Worm (Caenorhabditis elegans) whole organism, L3 larva: ENCODE measurements around the gene sra-12.
"Not testable (repeated sequence)": the region's sequence is repeated elsewhere in the genome, so short reads cannot be mapped to it uniquely, and the experiment has no call there.

Experiments used
- R02D3.7 ChIP-seq: fragments of 150-350 bp; optimal IDR thresholded peaks from 2 replicates; lab custom pipeline; 2014; ENCODE audit warnings: missing biosample characterization, missing genetic modification characterization
- ZK546.5 ChIP-seq: sonication (generic microtip); optimal IDR thresholded peaks from 2 replicates; lab custom pipeline; 2017; ENCODE audit warnings: missing biosample characterization, missing genetic modification characterization
- ama-1 ChIP-seq: fragments of 150-350 bp; optimal IDR thresholded peaks from 2 replicates; lab custom pipeline; 2018
- ceh-82 ChIP-seq: fragments of 150-350 bp; optimal IDR thresholded peaks from 2 replicates; lab custom pipeline; 2014; ENCODE audit warnings: missing biosample characterization, missing genetic modification characterization
- elt-1 ChIP-seq: fragments of 150-350 bp; optimal IDR thresholded peaks from 2 replicates; lab custom pipeline; 2014; ENCODE audit warnings: missing biosample characterization, missing genetic modification characterization
- elt-2 ChIP-seq: sonication (generic microtip); optimal IDR thresholded peaks from 2 replicates; lab custom pipeline; 2016; ENCODE audit warnings: missing genetic modification reagents, mild to moderate bottlenecking, missing genetic modification characterization, missing compliant biosample characterization
- elt-3 ChIP-seq, 3 experiments: fragments of 150-350 bp in 1 of 3; sonication (generic microtip) in 2 of 3; optimal IDR thresholded peaks; 2 replicates in 2 of 3; 4 replicates in 1 of 3; lab custom pipeline; 2014 to 2017; ENCODE audit warnings: missing biosample characterization in 3 of 3, missing genetic modification characterization in 3 of 3
- fkh-10 ChIP-seq: sonication (generic microtip); optimal IDR thresholded peaks from 2 replicates; lab custom pipeline; 2017; ENCODE audit warnings: missing biosample characterization, missing genetic modification reagents, missing genetic modification characterization
- fkh-2 ChIP-seq: fragments of 150-350 bp; optimal IDR thresholded peaks from 2 replicates; lab custom pipeline; 2014; ENCODE audit warnings: missing biosample characterization, missing genetic modification reagents, missing genetic modification characterization
- hmg-11 ChIP-seq: sonication (generic microtip); optimal IDR thresholded peaks from 2 replicates; lab custom pipeline; 2016; ENCODE audit warnings: missing genetic modification characterization, missing compliant biosample characterization
- lin-15B ChIP-seq: fragments of 150-350 bp; optimal IDR thresholded peaks from 2 replicates; lab custom pipeline; 2014; ENCODE audit warnings: missing biosample characterization, missing genetic modification characterization
- lsy-12 ChIP-seq: sonication (generic microtip); optimal IDR thresholded peaks from 2 replicates; lab custom pipeline; 2016; ENCODE audit warnings: mild to moderate bottlenecking, missing genetic modification characterization, missing compliant biosample characterization
- mdl-1 ChIP-seq: fragments of 150-350 bp; optimal IDR thresholded peaks from 2 replicates; lab custom pipeline; 2014; ENCODE audit warnings: missing biosample characterization, missing genetic modification characterization
- mml-1 ChIP-seq: fragments of 150-350 bp; sonication (generic microtip); optimal IDR thresholded peaks from 3 replicates; lab custom pipeline; 2014; ENCODE audit warnings: missing biosample characterization, missing genetic modification characterization
- nfya-1 ChIP-seq: sonication (generic microtip); optimal IDR thresholded peaks from 2 replicates; lab custom pipeline; 2017; ENCODE audit warnings: missing genetic modification characterization, mild to moderate bottlenecking, missing compliant biosample characterization, antibody characterized with exemption, moderate library complexity; ENCODE audit not compliant: insufficient read depth
- nhr-11 ChIP-seq: fragments of 150-350 bp; optimal IDR thresholded peaks from 2 replicates; lab custom pipeline; 2014; ENCODE audit warnings: missing biosample characterization, missing genetic modification characterization
- nhr-23 ChIP-seq: fragments of 150-350 bp; optimal IDR thresholded peaks from 2 replicates; lab custom pipeline; 2014; ENCODE audit warnings: missing biosample characterization, missing genetic modification reagents, missing genetic modification characterization
- nhr-237 ChIP-seq: fragments of 150-350 bp; optimal IDR thresholded peaks from 2 replicates; lab custom pipeline; 2014; ENCODE audit warnings: missing biosample characterization, missing genetic modification characterization
- nhr-25 ChIP-seq: sonication (generic microtip); optimal IDR thresholded peaks from 2 replicates; lab custom pipeline; 2017; ENCODE audit warnings: missing biosample characterization, missing genetic modification characterization
- nhr-28 ChIP-seq: fragments of 150-350 bp; optimal IDR thresholded peaks from 2 replicates; lab custom pipeline; 2014; ENCODE audit warnings: missing biosample characterization, missing genetic modification characterization
- nhr-43 ChIP-seq: sonication (generic microtip); optimal IDR thresholded peaks from 2 replicates; lab custom pipeline; 2016; ENCODE audit warnings: mild to moderate bottlenecking, missing genetic modification characterization, missing compliant biosample characterization; ENCODE audit not compliant: poor library complexity, severe bottlenecking
- nhr-67 ChIP-seq: fragments of 150-350 bp; optimal IDR thresholded peaks from 2 replicates; lab custom pipeline; 2014; ENCODE audit warnings: missing biosample characterization, missing genetic modification characterization
- nhr-77 ChIP-seq: fragments of 150-350 bp; optimal IDR thresholded peaks from 2 replicates; lab custom pipeline; 2014; ENCODE audit warnings: missing biosample characterization, missing genetic modification characterization
- pha-4 ChIP-seq: fragments of 150-350 bp; optimal IDR thresholded peaks from 2 replicates; lab custom pipeline; 2014; ENCODE audit warnings: missing biosample characterization, missing genetic modification reagents, missing genetic modification characterization
- pqm-1 ChIP-seq: fragments of 150-350 bp; optimal IDR thresholded peaks from 2 replicates; lab custom pipeline; 2017; ENCODE audit warnings: missing biosample characterization, missing genetic modification characterization, inconsistent platforms
- sea-2 ChIP-seq: fragments of 150-350 bp; sonication (generic microtip); optimal IDR thresholded peaks from 4 replicates; lab custom pipeline; 2014; ENCODE audit warnings: missing biosample characterization, missing genetic modification reagents, missing genetic modification characterization
- skn-1 ChIP-seq: fragments of 150-350 bp; optimal IDR thresholded peaks from 2 replicates; lab custom pipeline; 2014; ENCODE audit warnings: missing biosample characterization, missing genetic modification characterization
- unc-39 ChIP-seq: sonication (generic microtip); optimal IDR thresholded peaks from 4 replicates; lab custom pipeline; 2017; ENCODE audit warnings: missing biosample characterization, missing genetic modification characterization
- zag-1 ChIP-seq: fragments of 150-350 bp; optimal IDR thresholded peaks from 2 replicates; lab custom pipeline; 2014; ENCODE audit warnings: missing biosample characterization, missing genetic modification characterization
- ztf-11 ChIP-seq: fragments of 150-350 bp; optimal IDR thresholded peaks from 2 replicates; lab custom pipeline; 2014; ENCODE audit warnings: missing biosample characterization, missing genetic modification characterization
- ztf-4 ChIP-seq: fragments of 150-350 bp; optimal IDR thresholded peaks from 2 replicates; lab custom pipeline; 2014; ENCODE audit warnings: missing biosample characterization, missing genetic modification characterization

sra-12 gene

DNA sequence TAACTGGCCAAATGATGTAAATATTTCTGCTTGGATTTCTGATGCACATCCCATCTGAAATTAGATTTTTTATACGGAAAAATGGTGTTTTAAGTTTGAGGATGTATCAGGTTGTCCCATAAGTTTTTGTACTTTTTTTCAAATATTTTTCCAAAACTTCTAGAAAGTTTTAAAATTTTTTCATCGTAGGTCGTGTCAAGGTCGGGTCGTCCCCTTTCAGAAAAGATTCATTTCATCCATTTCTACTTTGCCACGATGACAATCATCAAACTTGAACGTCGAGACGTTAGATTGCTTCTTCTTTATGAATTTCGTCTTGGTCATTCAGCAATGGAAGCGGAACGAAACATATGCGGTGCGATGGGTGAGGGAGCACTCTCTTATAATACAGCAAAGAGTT, at the start of gene sra-12:
sra-12 (minus strand) TSS at position 101 of the 400 bp plus-strand sequence.
- not testable (repeated sequence) for TF ChIP-seq R02D3.7, nhr-67, fkh-2 (tag; lab: Kevin White, UChicago)

ce11 chrII:10953065-10953464, 48.8 kb upstream of the sra-12 start, which contains the start of gene nos-1:
TSS of gene nos-1 (minus strand) at chrII:10953165.
- TF ChIP-seq elt-1 (tag; lab: Kevin White, UChicago): no peak
- TF ChIP-seq mml-1 (tag; lab: Kevin White, UChicago): no peak
- TF ChIP-seq mdl-1 (tag; lab: Kevin White, UChicago): no peak
- no peak for TF ChIP-seq nhr-23 (tag; lab: Kevin White, UChicago)
- TF ChIP-seq nhr-28 (tag; lab: Kevin White, UChicago): no peak
- no peak for TF ChIP-seq nhr-25
- TF ChIP-seq unc-39 (tag; lab: Kevin White, UChicago): no peak
- no peak for TF ChIP-seq zag-1 (tag; lab: Kevin White, UChicago)
- no peak for TF ChIP-seq fkh-2 (tag; lab: Kevin White, UChicago)
- TF ChIP-seq pha-4 (tag; lab: Kevin White, UChicago): no peak
- TF ChIP-seq ceh-82: no peak
- TF ChIP-seq ZK546.5 (tag; lab: Kevin White, UChicago): no peak

ce11 chrII:10950107-10950679, 45.9 kb upstream of the sra-12 start, which contains the start of gene gst-5:
TSS of gene gst-5 (plus strand) at chrII:10950352.
- TF ChIP-seq sea-2 (no peak), zag-1 (tag; lab: Kevin White, UChicago) (no peak), hmg-11 (tag; lab: Kevin White, UChicago) (peak; percentile 9), nfya-1 (tag; lab: Kevin White, UChicago) (peak; percentile 39), lsy-12 (tag; lab: Kevin White, UChicago) (no peak), skn-1 (tag; lab: Kevin White, UChicago) (peak; percentile 61), elt-2 (tag; lab: Kevin White, UChicago) (peak; percentile 33), elt-1 (tag; lab: Kevin White, UChicago) (no peak), elt-3 (tag; optimal IDR thresholded peaks at IDR 0.05; lab: Kevin White, UChicago) (no peak), nhr-23 (tag; lab: Kevin White, UChicago) (peak; percentile 30), fkh-2 (tag; lab: Kevin White, UChicago) (no peak), pha-4 (tag; lab: Kevin White, UChicago) (peak; percentile 89), lin-15B (tag; lab: Kevin White, UChicago) (peak; percentile 15), ztf-4 (tag; lab: Kevin White, UChicago) (no peak), pqm-1 (tag; lab: Kevin White, UChicago) (peak; percentile 17), fkh-10 (GFP tag; lab: Kevin White, UChicago) (no peak), ama-1 (lab: Kevin White, UChicago) (peak; percentile 21), nhr-11 (tag; lab: Kevin White, UChicago) (peak; percentile 67)

ce11 chrII:10949383-10949782, 45.1 kb upstream of the sra-12 start:
- TF ChIP-seq elt-1 (tag; lab: Kevin White, UChicago): no peak
- peak; percentile 56 for TF ChIP-seq elt-2 (tag; lab: Kevin White, UChicago)

DNA sequence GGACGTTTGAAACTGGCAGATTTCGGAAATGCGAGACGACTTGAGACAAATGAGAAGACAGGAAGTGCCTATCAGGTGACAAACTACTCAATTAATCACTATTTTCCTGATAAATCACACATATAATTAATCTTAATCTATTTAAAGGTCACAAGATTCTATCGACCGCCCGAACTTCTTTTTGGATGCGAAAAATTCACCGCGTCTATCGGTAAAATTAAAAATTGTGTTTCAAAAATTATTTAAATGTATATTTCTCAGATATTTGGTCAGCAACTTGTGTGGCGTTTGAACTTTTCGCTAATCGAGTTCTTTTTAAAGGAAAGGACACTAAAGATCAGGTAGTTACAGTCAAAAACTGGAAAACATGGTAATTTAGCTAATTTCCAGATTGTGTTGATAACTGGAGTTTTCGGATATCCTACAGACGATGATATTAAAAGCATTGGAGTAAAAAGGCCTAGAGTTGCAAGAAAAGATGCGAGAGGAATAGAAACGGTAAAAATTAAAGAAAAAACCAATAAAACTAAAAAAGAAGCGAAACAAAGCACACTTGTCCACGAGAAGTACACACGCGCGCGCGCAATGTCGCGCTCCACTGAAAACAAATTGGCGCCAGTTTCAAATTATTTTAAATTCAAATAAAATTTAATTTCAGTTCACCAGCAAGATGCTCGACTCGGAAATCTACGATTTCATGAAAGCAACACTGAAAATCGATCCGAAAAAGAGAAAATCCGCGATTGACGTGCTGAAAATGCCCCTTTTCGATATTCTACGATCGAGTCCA, 44.2 kb upstream of the sra-12 start:
- no peak for TF ChIP-seq nhr-77 (tag; lab: Kevin White, UChicago)
- TF ChIP-seq mdl-1 (tag; lab: Kevin White, UChicago): no peak
- TF ChIP-seq elt-3 (tag; optimal IDR thresholded peaks at IDR 0.05; lab: Kevin White, UChicago): no peak
- TF ChIP-seq skn-1 (tag; lab: Kevin White, UChicago): no peak
- no peak for TF ChIP-seq ama-1 (lab: Kevin White, UChicago)
- TF ChIP-seq nhr-43 (tag; lab: Kevin White, UChicago): no peak
- TF ChIP-seq ztf-11 (tag; lab: Kevin White, UChicago): no peak
- TF ChIP-seq nhr-237 (tag; lab: Kevin White, UChicago): no peak
- no peak for TF ChIP-seq pqm-1 (tag; lab: Kevin White, UChicago)
- no peak for TF ChIP-seq sea-2
